Worm (Caenorhabditis elegans) whole organism, late embryonic: ENCODE results near the gene asb-2.

Experiments used
- K09A11.1 ChIP-seq: sonication (generic microtip); optimal IDR thresholded peaks from 2 replicates; lab custom pipeline; 2017; ENCODE audit warnings: antibody characterized with exemption, mild to moderate bottlenecking, missing genetic modification characterization, missing compliant biosample characterization; ENCODE audit not compliant: insufficient read depth
- T23F11.4 ChIP-seq: fragments of 200-800 bp; sonication (Bioruptor generic); optimal IDR thresholded peaks from 2 replicates; lab custom pipeline; 2018; ENCODE audit warnings: mild to moderate bottlenecking, missing genetic modification characterization, missing compliant biosample characterization
- Y22D7AL.16 ChIP-seq: sonication (generic microtip); optimal IDR thresholded peaks from 2 replicates; lab custom pipeline; 2016; ENCODE audit warnings: missing genetic modification characterization, missing compliant biosample characterization
- ahr-1 ChIP-seq: sonication (generic microtip); optimal IDR thresholded peaks from 2 replicates; lab custom pipeline; 2016; ENCODE audit warnings: missing genetic modification characterization, missing compliant biosample characterization
- ama-1 ChIP-seq: fragments of 150-350 bp; optimal IDR thresholded peaks from 2 replicates; lab custom pipeline; 2014
- ceh-14 ChIP-seq: sonication (generic microtip); optimal IDR thresholded peaks from 2 replicates; lab custom pipeline; 2016; ENCODE audit warnings: missing genotype, missing genetic modification characterization, missing compliant biosample characterization
- ceh-18 ChIP-seq: sonication (generic microtip); optimal IDR thresholded peaks from 2 replicates; lab custom pipeline; 2016; ENCODE audit warnings: missing genetic modification characterization, missing compliant biosample characterization
- ceh-19 ChIP-seq: fragments of 200-800 bp; sonication (Bioruptor generic); optimal IDR thresholded peaks from 2 replicates; lab custom pipeline; 2018; ENCODE audit warnings: mild to moderate bottlenecking, missing genetic modification characterization, missing compliant biosample characterization
- ceh-24 ChIP-seq: sonication (generic microtip); optimal IDR thresholded peaks from 2 replicates; lab custom pipeline; 2016; ENCODE audit warnings: mild to moderate bottlenecking, missing genetic modification characterization, missing compliant biosample characterization
- ceh-30 ChIP-seq: fragments of 150-350 bp; optimal IDR thresholded peaks from 2 replicates; lab custom pipeline; 2014; ENCODE audit warnings: missing biosample characterization, missing genetic modification characterization
- ceh-31 ChIP-seq: sonication (generic microtip); optimal IDR thresholded peaks from 2 replicates; lab custom pipeline; 2016; ENCODE audit warnings: missing genetic modification characterization, missing compliant biosample characterization
- ceh-34 ChIP-seq: sonication (generic microtip); optimal IDR thresholded peaks from 2 replicates; lab custom pipeline; 2016; ENCODE audit warnings: mild to moderate bottlenecking, missing genetic modification characterization, missing compliant biosample characterization
- ceh-45 ChIP-seq: fragments of 200-800 bp; sonication (Bioruptor generic); IDR thresholded peaks from 2 replicates; pipeline ENCODE4 v1.3.6; 2022; ENCODE audit warnings: missing genetic modification reagents, missing genetic modification characterization, missing compliant biosample characterization
- ceh-48 ChIP-seq: sonication (generic microtip); optimal IDR thresholded peaks from 2 replicates; lab custom pipeline; 2016; ENCODE audit warnings: missing genetic modification characterization, inconsistent platforms, missing compliant biosample characterization
- ceh-9 ChIP-seq: sonication (generic microtip); optimal IDR thresholded peaks from 2 replicates; lab custom pipeline; 2016; ENCODE audit warnings: mild to moderate bottlenecking, missing genetic modification characterization, inconsistent platforms, missing compliant biosample characterization
- che-1 ChIP-seq: sonication (generic microtip); optimal IDR thresholded peaks from 2 replicates; lab custom pipeline; 2016; ENCODE audit warnings: mild to moderate bottlenecking, missing genetic modification characterization, missing compliant biosample characterization
- dmd-4 ChIP-seq: sonication (generic microtip); optimal IDR thresholded peaks from 2 replicates; lab custom pipeline; 2016; ENCODE audit warnings: borderline replicate concordance, missing genetic modification characterization, missing compliant biosample characterization
- elt-4 ChIP-seq: sonication (generic microtip); optimal IDR thresholded peaks from 2 replicates; lab custom pipeline; 2016; ENCODE audit warnings: missing genetic modification characterization, missing compliant biosample characterization
- eyg-1 ChIP-seq: sonication (generic microtip); optimal IDR thresholded peaks from 2 replicates; lab custom pipeline; 2016; ENCODE audit warnings: missing genotype, missing genetic modification characterization, missing compliant biosample characterization
- fkh-10 ChIP-seq: fragments of 150-350 bp; optimal IDR thresholded peaks from 2 replicates; lab custom pipeline; 2014; ENCODE audit warnings: missing biosample characterization, missing genetic modification reagents, missing genetic modification characterization
- fkh-6 ChIP-seq: sonication (generic microtip); optimal IDR thresholded peaks from 2 replicates; lab custom pipeline; 2016; ENCODE audit warnings: missing genetic modification characterization, missing compliant biosample characterization
- gmeb-2 ChIP-seq: sonication (generic microtip); optimal IDR thresholded peaks from 2 replicates; lab custom pipeline; 2016; ENCODE audit warnings: missing genetic modification characterization, inconsistent platforms, missing compliant biosample characterization
- hlh-13 ChIP-seq: fragments of 200-800 bp; sonication (Bioruptor generic); optimal IDR thresholded peaks from 2 replicates; lab custom pipeline; 2018; ENCODE audit warnings: mild to moderate bottlenecking, missing genetic modification characterization, missing compliant biosample characterization
- hlh-15 ChIP-seq: sonication (generic microtip); optimal IDR thresholded peaks from 2 replicates; lab custom pipeline; 2016; ENCODE audit warnings: missing genetic modification characterization, missing compliant biosample characterization
- hlh-30 ChIP-seq: sonication (generic microtip); optimal IDR thresholded peaks from 2 replicates; lab custom pipeline; 2017; ENCODE audit warnings: antibody characterized with exemption, missing genetic modification characterization, missing compliant biosample characterization; ENCODE audit not compliant: insufficient read depth
- hlh-6 ChIP-seq: sonication (generic microtip); optimal IDR thresholded peaks from 2 replicates; lab custom pipeline; 2016; ENCODE audit warnings: missing genotype, missing genetic modification characterization, missing compliant biosample characterization
- hlh-8 ChIP-seq: sonication (generic microtip); optimal IDR thresholded peaks from 2 replicates; lab custom pipeline; 2016; ENCODE audit warnings: missing genotype, missing genetic modification characterization, missing compliant biosample characterization
- madf-2 ChIP-seq: sonication (generic microtip); optimal IDR thresholded peaks from 2 replicates; lab custom pipeline; 2017; ENCODE audit warnings: missing genetic modification characterization, missing compliant biosample characterization
- nfya-1 ChIP-seq: sonication (generic microtip); optimal IDR thresholded peaks from 2 replicates; lab custom pipeline; 2017; ENCODE audit warnings: missing genetic modification characterization, mild to moderate bottlenecking, missing compliant biosample characterization, antibody characterized with exemption, moderate library complexity
- npax-4 ChIP-seq: sonication (generic microtip); optimal IDR thresholded peaks from 2 replicates; lab custom pipeline; 2016; ENCODE audit warnings: missing genetic modification characterization, missing compliant biosample characterization
- odd-2 ChIP-seq: sonication (generic microtip); optimal IDR thresholded peaks from 2 replicates; lab custom pipeline; 2017; ENCODE audit warnings: antibody characterized with exemption, mild to moderate bottlenecking, missing genetic modification characterization, missing compliant biosample characterization
- pag-3 ChIP-seq: sonication (generic microtip); optimal IDR thresholded peaks from 2 replicates; lab custom pipeline; 2016; ENCODE audit warnings: missing compliant biosample characterization, missing genetic modification characterization, borderline replicate concordance
- pat-9 ChIP-seq: fragments of 200-800 bp; sonication (Bioruptor generic); optimal IDR thresholded peaks from 2 replicates; lab custom pipeline; 2018; ENCODE audit warnings: mild to moderate bottlenecking, missing genetic modification characterization, moderate library complexity, missing compliant biosample characterization
- pax-1 ChIP-seq: fragments of 150-350 bp; optimal IDR thresholded peaks from 2 replicates; lab custom pipeline; 2014; ENCODE audit warnings: missing biosample characterization, missing genetic modification characterization
- pha-2 ChIP-seq: sonication (generic microtip); optimal IDR thresholded peaks from 2 replicates; lab custom pipeline; 2017; ENCODE audit warnings: mild to moderate bottlenecking, missing genetic modification characterization, missing compliant biosample characterization
- pha-4 ChIP-seq: fragments of 150-350 bp; optimal IDR thresholded peaks from 2 replicates; lab custom pipeline; 2018; ENCODE audit warnings: missing biosample characterization, missing genetic modification reagents, missing genetic modification characterization
- pqm-1 ChIP-seq: sonication (generic microtip); optimal IDR thresholded peaks from 2 replicates; lab custom pipeline; 2016; ENCODE audit warnings: missing genetic modification characterization, missing compliant biosample characterization
- pros-1 ChIP-seq: fragments of 150-350 bp; optimal IDR thresholded peaks from 2 replicates; lab custom pipeline; 2014; ENCODE audit warnings: missing biosample characterization, missing genetic modification reagents, missing genetic modification characterization
- ref-2 ChIP-seq: sonication (generic microtip); optimal IDR thresholded peaks from 2 replicates; lab custom pipeline; 2016; ENCODE audit warnings: missing genetic modification characterization, missing compliant biosample characterization
- sdc-2 ChIP-seq: sonication (generic microtip); optimal IDR thresholded peaks from 2 replicates; lab custom pipeline; 2016; ENCODE audit warnings: missing genotype, missing genetic modification characterization, missing compliant biosample characterization
- sox-2 ChIP-seq: fragments of 200-800 bp; sonication (Bioruptor generic); IDR thresholded peaks from 2 replicates; pipeline ENCODE4 v1.3.6; 2022; ENCODE audit warnings: missing genetic modification reagents, missing genetic modification characterization, missing compliant biosample characterization
- sox-4 ChIP-seq: sonication (generic microtip); optimal IDR thresholded peaks from 2 replicates; lab custom pipeline; 2017; ENCODE audit warnings: mild to moderate bottlenecking, missing genetic modification characterization, inconsistent platforms, missing compliant biosample characterization
- syd-9 ChIP-seq: sonication (generic microtip); optimal IDR thresholded peaks from 2 replicates; lab custom pipeline; 2016; ENCODE audit warnings: mild to moderate bottlenecking, missing genetic modification characterization, moderate library complexity, missing compliant biosample characterization
- tbx-7 ChIP-seq: sonication (generic microtip); optimal IDR thresholded peaks from 2 replicates; lab custom pipeline; 2016; ENCODE audit warnings: missing genotype, missing genetic modification characterization, missing compliant biosample characterization
- unc-3 ChIP-seq, 2 experiments: fragments of 200-800 bp in 1 of 2; sonication (Bioruptor generic) in 1 of 2; sonication (generic microtip) in 1 of 2; conservative IDR thresholded peaks in 1 of 2; optimal IDR thresholded peaks in 1 of 2; 2 replicates each; pipeline versions ENCODE4 v1.3.6 to Lab custom; 2016 to 2022; ENCODE audit warnings: missing compliant biosample characterization in 2 of 2, missing genetic modification characterization in 2 of 2, missing genetic modification reagents in 1 of 2
- unc-42 ChIP-seq: sonication (generic microtip); optimal IDR thresholded peaks from 2 replicates; lab custom pipeline; 2016; ENCODE audit warnings: missing genotype, missing genetic modification characterization, missing compliant biosample characterization
- unc-55 ChIP-seq: sonication (generic microtip); optimal IDR thresholded peaks from 2 replicates; lab custom pipeline; 2017; ENCODE audit warnings: missing biosample characterization, missing genetic modification reagents, missing genetic modification characterization
- unc-86 ChIP-seq: sonication (generic microtip); optimal IDR thresholded peaks from 2 replicates; lab custom pipeline; 2016; ENCODE audit warnings: missing genetic modification characterization, missing compliant biosample characterization
- ztf-16 ChIP-seq: sonication (generic microtip); optimal IDR thresholded peaks from 2 replicates; lab custom pipeline; 2017; ENCODE audit warnings: missing genetic modification characterization, missing compliant biosample characterization

The asb-2 gene

DNA sequence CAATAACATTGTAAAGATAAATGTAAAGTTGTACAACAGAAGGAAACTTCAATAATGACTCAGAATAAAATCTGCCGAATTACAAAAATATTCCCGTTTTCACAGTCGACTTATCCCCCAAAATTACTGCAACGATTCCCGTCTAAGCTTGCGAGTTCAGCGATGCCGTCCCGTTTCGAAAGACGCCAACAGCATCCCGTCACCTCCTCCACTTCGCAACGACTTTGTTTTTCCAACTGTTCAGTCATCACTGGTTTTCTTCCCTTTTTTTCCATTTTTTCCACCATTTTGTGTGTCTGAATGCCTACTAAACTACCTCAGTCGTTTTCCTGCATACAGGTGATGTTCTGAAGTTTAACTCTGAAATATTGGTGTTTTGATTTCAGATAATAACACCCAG is 28.9 kb upstream of the asb-2 start, which contains the start of gene F15A8.1:
F15A8.1 (plus strand) TSS at position 301 of the 400 bp plus-strand sequence.
- TF ChIP-seq ahr-1 (tag; lab: Kevin White, UChicago) (no peak), tbx-7 (tag; lab: Kevin White, UChicago) (no peak), ceh-19 (GFP tag; lab: Kevin White, UChicago) (no peak), ref-2 (tag; lab: Kevin White, UChicago) (no peak), ceh-34 (tag; lab: Kevin White, UChicago) (no peak), ceh-9 (tag; lab: Kevin White, UChicago) (no peak), ceh-24 (tag; lab: Kevin White, UChicago) (no peak), ceh-18 (tag; lab: Kevin White, UChicago) (no peak), hlh-6 (no peak), pha-2 (tag; lab: Kevin White, UChicago) (no peak), syd-9 (tag; lab: Kevin White, UChicago) (no peak), npax-4 (no peak), pqm-1 (tag; lab: Kevin White, UChicago) (no peak), ceh-31 (tag; lab: Kevin White, UChicago) (no peak), gmeb-2 (tag; lab: Kevin White, UChicago) (no peak), T23F11.4 (GFP tag; lab: Kevin White, UChicago) (no peak), unc-86 (no peak), pros-1 (tag; lab: Kevin White, UChicago) (no peak), dmd-4 (tag; lab: Kevin White, UChicago) (no peak), elt-4 (tag; lab: Kevin White, UChicago) (no peak)

DNA sequence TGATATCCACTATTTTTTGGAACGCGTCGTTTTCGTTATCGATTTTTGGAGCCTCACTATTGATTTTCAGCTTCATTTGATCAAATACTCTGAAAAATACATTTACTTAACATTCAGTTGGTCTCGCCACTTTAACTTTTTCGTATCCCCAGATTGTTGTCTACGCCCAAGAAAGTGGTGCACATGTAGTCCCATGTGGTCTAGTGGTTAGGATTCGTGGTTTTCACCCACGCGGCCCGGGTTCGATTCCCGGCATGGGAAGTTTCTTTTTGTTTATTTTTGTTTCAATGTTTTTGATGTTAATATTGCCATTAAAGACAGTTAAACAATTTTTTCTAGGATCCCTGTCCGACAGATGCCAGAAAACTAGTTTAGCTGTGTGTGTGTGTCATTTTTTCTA is 25.5 kb upstream of the asb-2 start:
- TF ChIP-seq unc-3 (GFP tag; conservative IDR thresholded peaks at IDR 0.05; lab: Robert Waterston, UW) (peak; percentile 84; the same call in 1 of the 2 replicates), unc-3 (tag; optimal IDR thresholded peaks at IDR 0.05; lab: Kevin White, UChicago) (peak; percentile 58), ceh-48 (tag; lab: Kevin White, UChicago) (peak; percentile 51), unc-55 (no peak), fkh-6 (peak; percentile 49), npax-4 (peak; percentile 28), sox-2 (GFP tag; lab: Robert Waterston, UW) (peak; percentile 81), dmd-4 (tag; lab: Kevin White, UChicago) (no peak), ceh-31 (tag; lab: Kevin White, UChicago) (peak; percentile 11), ceh-14 (peak; percentile 25), eyg-1 (tag; lab: Kevin White, UChicago) (no peak), ceh-45 (peak; percentile 62), sox-4 (tag; lab: Kevin White, UChicago) (peak; percentile 66), syd-9 (tag; lab: Kevin White, UChicago) (peak; percentile 70), unc-86 (peak; percentile 66), hlh-6 (peak; percentile 91), pax-1 (tag; lab: Kevin White, UChicago) (no peak), fkh-10 (GFP tag; lab: Kevin White, UChicago) (no peak), pha-4 (no peak), tbx-7 (tag; lab: Kevin White, UChicago) (no peak), hlh-13 (peak; percentile 56), odd-2 (no peak), ztf-16 (tag; lab: Kevin White, UChicago) (peak; percentile 62), ceh-9 (tag; lab: Kevin White, UChicago) (no peak), K09A11.1 (tag; lab: Kevin White, UChicago) (peak; percentile 57), sdc-2 (tag; lab: Kevin White, UChicago) (peak; percentile 79), hlh-15 (tag; lab: Kevin White, UChicago) (no peak), pat-9 (tag; lab: Kevin White, UChicago) (no peak), ama-1 (no peak), ceh-24 (tag; lab: Kevin White, UChicago) (no peak), hlh-30 (tag; lab: Kevin White, UChicago) (peak; percentile 40), ceh-30 (tag; lab: Kevin White, UChicago) (no peak), che-1 (peak; percentile 55), pag-3 (tag; lab: Kevin White, UChicago) (no peak), hlh-8 (peak; percentile 55), unc-42 (no peak), Y22D7AL.16 (tag; lab: Kevin White, UChicago) (peak; percentile 59), madf-2 (peak; percentile 67), elt-4 (tag; lab: Kevin White, UChicago) (no peak), nfya-1 (tag; lab: Kevin White, UChicago) (no peak)
